Fruit fly (Drosophila melanogaster): ENCODE measurements around the gene Dcps.

- no peak for TF ChIP-seq psq (optimal IDR thresholded peaks at IDR 0.05)
- no peak for TF ChIP-seq Sin3A (optimal IDR thresholded peaks at IDR 0.05)
- TF ChIP-seq h (optimal IDR thresholded peaks at IDR 0.05) = no peak
- no peak for TF ChIP-seq Myc (optimal IDR thresholded peaks at IDR 0.05)
Measured at dm6 chr3R:5791497-5791896, 36.9 kb upstream of the Dcps start, which contains the start of gene Hpf1.

Measured in Kc167 (cell line).